Worm (Caenorhabditis elegans): ENCODE measurements around the gene F56C3.3.

DNA sequence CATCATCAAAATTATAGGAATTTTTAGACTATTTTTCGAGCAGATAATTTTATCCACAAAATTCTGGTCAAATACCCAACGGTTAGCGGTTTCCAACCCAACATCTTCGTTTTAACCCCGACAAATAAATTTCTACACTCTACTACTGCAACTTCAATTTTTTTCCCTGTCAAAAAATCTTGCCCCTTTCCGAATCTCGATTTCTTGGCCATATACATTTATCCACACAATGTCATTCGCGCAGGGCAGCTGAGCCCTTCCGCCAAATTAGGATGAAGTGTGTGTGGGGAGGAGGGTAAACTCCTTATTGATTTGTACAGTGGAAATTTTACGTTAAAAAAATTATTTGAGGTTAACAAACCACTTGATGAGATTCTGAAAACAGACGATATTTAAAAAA is 13.4 kb downstream of the F56C3.3 start:
- no peak for TF ChIP-seq ceh-13 (GFP tag; optimal IDR thresholded peaks at IDR 0.05)
- no peak for TF ChIP-seq hmbx-1 (tag; optimal IDR thresholded peaks at IDR 0.05)
- peak; percentile 59 for TF ChIP-seq hmg-4 (GFP tag; optimal IDR thresholded peaks at IDR 0.05)
- TF ChIP-seq flt-1 (GFP tag; IDR thresholded peaks at IDR 0.05): no peak
